Fruit fly (Drosophila melanogaster) whole organism, embryonic: ENCODE measurements around the gene Vha16-2.

Source experiments
- Abd-B ChIP-seq: fragments of 200-800 bp; sonication (Bioruptor generic); optimal IDR thresholded peaks from 2 replicates; lab custom pipeline; 2018; ENCODE audit warnings: missing biosample characterization, mild to moderate bottlenecking, missing genetic modification characterization, moderate library complexity
- Ada2b ChIP-seq: fragments of 200-800 bp; sonication (Bioruptor generic); IDR thresholded peaks from 2 replicates; pipeline ENCODE4 v1.3.6; 2022; ENCODE audit warnings: missing biosample characterization, missing genetic modification characterization
- CG10431 ChIP-seq: fragments of 200-800 bp; sonication (Bioruptor generic); optimal IDR thresholded peaks from 3 replicates; lab custom pipeline; 2018; ENCODE audit warnings: missing biosample characterization, mild to moderate bottlenecking, missing genetic modification characterization
- CG12155 ChIP-seq: fragments of 200-800 bp; sonication (Bioruptor generic); optimal IDR thresholded peaks from 3 replicates; lab custom pipeline; 2016; ENCODE audit warnings: missing biosample characterization, missing genetic modification characterization
- CG12769 ChIP-seq: fragments of 200-800 bp; sonication (Bioruptor generic); optimal IDR thresholded peaks from 2 replicates; lab custom pipeline; 2019; ENCODE audit warnings: missing biosample characterization, mild to moderate bottlenecking, missing genetic modification characterization, moderate library complexity
- CG13123 ChIP-seq: fragments of 200-800 bp; sonication (Bioruptor generic); optimal IDR thresholded peaks from 2 replicates; lab custom pipeline; 2016; ENCODE audit warnings: missing biosample characterization, missing genetic modification characterization
- CG13894 ChIP-seq: fragments of 200-800 bp; sonication (Bioruptor generic); optimal IDR thresholded peaks from 3 replicates; lab custom pipeline; 2018; ENCODE audit warnings: missing biosample characterization, mild to moderate bottlenecking, missing genetic modification characterization, moderate library complexity
- CG15269 ChIP-seq: fragments of 200-800 bp; sonication (Bioruptor generic); optimal IDR thresholded peaks from 2 replicates; lab custom pipeline; 2018; ENCODE audit warnings: missing biosample characterization, mild to moderate bottlenecking, missing genetic modification characterization, moderate library complexity
- CG15514 ChIP-seq: fragments of 200-800 bp; sonication (Bioruptor generic); optimal IDR thresholded peaks from 3 replicates; lab custom pipeline; 2017; ENCODE audit warnings: missing biosample characterization, missing genetic modification characterization, mild to moderate bottlenecking, moderate library complexity, missing genetic modification reagents
- CG17802 ChIP-seq: fragments of 200-800 bp; sonication (Bioruptor generic); optimal IDR thresholded peaks from 2 replicates; lab custom pipeline; 2018; ENCODE audit warnings: missing biosample characterization, mild to moderate bottlenecking, missing genetic modification characterization, moderate library complexity
- CG17829 ChIP-seq: fragments of 200-800 bp; optimal IDR thresholded peaks from 2 replicates; lab custom pipeline; 2019; ENCODE audit warnings: missing biosample characterization, mild to moderate bottlenecking, missing genetic modification characterization, moderate library complexity
- CG2889 ChIP-seq: fragments of 200-800 bp; sonication (Bioruptor generic); IDR thresholded peaks from 3 replicates; pipeline ENCODE4 v1.3.6; 2022; ENCODE audit warnings: missing biosample characterization, missing genetic modification characterization
- CG30403 ChIP-seq: fragments of 200-800 bp; sonication (Bioruptor generic); optimal IDR thresholded peaks from 3 replicates; lab custom pipeline; 2016; ENCODE audit warnings: missing biosample characterization, missing genetic modification characterization
- CG3163 ChIP-seq: fragments of 200-800 bp; sonication (Bioruptor generic); optimal IDR thresholded peaks from 3 replicates; lab custom pipeline; 2016; ENCODE audit warnings: missing biosample characterization, missing genetic modification characterization
- CG4404 ChIP-seq: fragments of 200-800 bp; sonication (Bioruptor generic); IDR thresholded peaks from 2 replicates; pipeline ENCODE4 v1.3.6; 2022; ENCODE audit warnings: missing biosample characterization, missing genetic modification characterization
- CG6689 ChIP-seq: fragments of 200-800 bp; sonication (Bioruptor generic); IDR thresholded peaks from 2 replicates; pipeline ENCODE4 v1.3.6; 2022; ENCODE audit warnings: missing biosample characterization, missing genetic modification characterization
- CG7556 ChIP-seq: fragments of 200-800 bp; sonication (Bioruptor generic); optimal IDR thresholded peaks from 2 replicates; lab custom pipeline; 2017; ENCODE audit warnings: missing biosample characterization, mild to moderate bottlenecking, missing genetic modification characterization
- CG9437 ChIP-seq: fragments of 200-800 bp; sonication (Bioruptor generic); optimal IDR thresholded peaks from 2 replicates; lab custom pipeline; 2018; ENCODE audit warnings: missing biosample characterization, mild to moderate bottlenecking, missing genetic modification characterization
- CHES-1-like ChIP-seq: fragments of 200-800 bp; sonication (Bioruptor generic); optimal IDR thresholded peaks from 2 replicates; lab custom pipeline; 2016; ENCODE audit warnings: missing biosample characterization, missing genetic modification characterization
- Dip2 ChIP-seq: fragments of 200-800 bp; sonication (Bioruptor generic); IDR thresholded peaks from 2 replicates; pipeline ENCODE4 v1.3.6; 2022; ENCODE audit warnings: missing biosample characterization, missing genetic modification characterization
- Drgx ChIP-seq: fragments of 200-800 bp; sonication (Bioruptor generic); IDR thresholded peaks from 2 replicates; pipeline ENCODE4 v1.3.6; 2022; ENCODE audit warnings: missing biosample characterization, missing genetic modification characterization
- E2f1 ChIP-seq: fragments of 200-800 bp; sonication (Bioruptor generic); IDR thresholded peaks from 2 replicates; pipeline ENCODE4 v1.3.6; 2022; ENCODE audit warnings: missing biosample characterization, missing genetic modification characterization
- Ets97D ChIP-seq: fragments of 200-800 bp; sonication (Bioruptor generic); optimal IDR thresholded peaks from 3 replicates; lab custom pipeline; 2016; ENCODE audit warnings: missing biosample characterization, missing genetic modification characterization
- Fer3 ChIP-seq: fragments of 200-800 bp; sonication (Bioruptor generic); optimal IDR thresholded peaks from 2 replicates; lab custom pipeline; 2018; ENCODE audit warnings: missing biosample characterization, mild to moderate bottlenecking, missing genetic modification characterization, moderate library complexity
- Hand ChIP-seq: fragments of 200-800 bp; sonication (Bioruptor generic); optimal IDR thresholded peaks from 2 replicates; lab custom pipeline; 2017; ENCODE audit warnings: mild to moderate bottlenecking, missing biosample characterization, missing genetic modification reagents, missing genetic modification characterization
- Hr39 ChIP-seq: fragments of >200 bp; optimal IDR thresholded peaks from 2 replicates; lab custom pipeline; 2017
- Mes4 ChIP-seq: fragments of 200-800 bp; sonication (Bioruptor generic); optimal IDR thresholded peaks from 2 replicates; lab custom pipeline; 2016; ENCODE audit warnings: missing biosample characterization, missing genetic modification characterization
- NFAT ChIP-seq: fragments of 200-800 bp; sonication (Bioruptor generic); IDR thresholded peaks from 2 replicates; pipeline ENCODE4 v1.3.6; 2022; ENCODE audit warnings: missing biosample characterization, missing genetic modification characterization
- Pdp1 ChIP-seq, 2 experiments: fragments of 200-800 bp; sonication (Bioruptor generic); optimal IDR thresholded peaks; 3 replicates each; lab custom pipeline; 2016; ENCODE audit warnings: missing biosample characterization in 2 of 2, missing genetic modification characterization in 2 of 2, mild to moderate bottlenecking in 1 of 2, moderate library complexity in 1 of 2
- TFAM ChIP-seq: fragments of 200-800 bp; sonication (Bioruptor generic); optimal IDR thresholded peaks from 2 replicates; lab custom pipeline; 2017; ENCODE audit warnings: missing biosample characterization, missing genetic modification characterization, inconsistent platforms
- YL-1 ChIP-seq: fragments of 200-800 bp; sonication (Bioruptor generic); optimal IDR thresholded peaks from 3 replicates; lab custom pipeline; 2017; ENCODE audit warnings: missing biosample characterization, mild to moderate bottlenecking, missing genetic modification characterization
- chn ChIP-seq: fragments of 200-800 bp; sonication (Bioruptor generic); optimal IDR thresholded peaks from 2 replicates; lab custom pipeline; 2016; ENCODE audit warnings: missing biosample characterization, missing genetic modification characterization
- crol ChIP-seq: fragments of 200-800 bp; sonication (Bioruptor generic); IDR thresholded peaks from 2 replicates; pipeline ENCODE4 v1.3.6; 2022; ENCODE audit warnings: missing biosample characterization, missing genetic modification characterization
- dm ChIP-seq: fragments of 200-800 bp; sonication (Bioruptor generic); optimal IDR thresholded peaks from 3 replicates; lab custom pipeline; 2016; ENCODE audit warnings: missing biosample characterization, missing genetic modification characterization
- esg ChIP-seq: fragments of 200-800 bp; sonication (Bioruptor generic); conservative IDR thresholded peaks from 2 replicates; pipeline ENCODE4 v1.3.6; 2022; ENCODE audit warnings: missing biosample characterization, missing genetic modification characterization
- ewg ChIP-seq: fragments of 200-800 bp; sonication (Bioruptor generic); optimal IDR thresholded peaks from 3 replicates; lab custom pipeline; 2017; ENCODE audit warnings: mild to moderate bottlenecking, missing biosample characterization, missing genetic modification reagents, missing genetic modification characterization
- fd3F ChIP-seq: fragments of 200-800 bp; sonication (Bioruptor generic); optimal IDR thresholded peaks from 2 replicates; lab custom pipeline; 2018; ENCODE audit warnings: missing biosample characterization, mild to moderate bottlenecking, missing genetic modification characterization, moderate library complexity
- h ChIP-seq: fragments of >200 bp; optimal IDR thresholded peaks from 2 replicates; lab custom pipeline; 2017
- hkb ChIP-seq, 2 experiments: fragments of 200-800 bp in 1 of 2; fragments of >200 bp in 1 of 2; sonication (Bioruptor generic) in 1 of 2; IDR thresholded peaks in 1 of 2; optimal IDR thresholded peaks in 1 of 2; 2 replicates each; pipeline versions ENCODE4 v1.3.6 to Lab custom; 2017 to 2022; ENCODE audit warnings: missing biosample characterization in 1 of 2, missing genetic modification characterization in 1 of 2
- ind ChIP-seq: fragments of 200-800 bp; sonication (Bioruptor generic); optimal IDR thresholded peaks from 3 replicates; lab custom pipeline; 2016; ENCODE audit warnings: missing biosample characterization, missing genetic modification characterization
- jumu ChIP-seq: fragments of 200-800 bp; sonication (Bioruptor generic); optimal IDR thresholded peaks from 3 replicates; lab custom pipeline; 2016; ENCODE audit warnings: missing biosample characterization, missing genetic modification characterization
- kah ChIP-seq: fragments of 200-800 bp; sonication (Bioruptor generic); optimal IDR thresholded peaks from 2 replicates; lab custom pipeline; 2018; ENCODE audit warnings: missing biosample characterization, mild to moderate bottlenecking, missing genetic modification characterization
- oc ChIP-seq: fragments of 200-800 bp; sonication (Bioruptor generic); optimal IDR thresholded peaks from 2 replicates; lab custom pipeline; 2018; ENCODE audit warnings: missing biosample characterization, mild to moderate bottlenecking, missing genetic modification characterization, moderate library complexity
- pan ChIP-seq, 4 experiments: fragments of >200 bp in 3 of 4; fragments of 200-800 bp in 1 of 4; sonication (Bioruptor generic) in 1 of 4; optimal IDR thresholded peaks in 3 of 4; IDR thresholded peaks in 1 of 4; 2 replicates each; pipeline versions ENCODE4 v1.3.6 to Lab custom; 2017 to 2022; ENCODE audit warnings: missing biosample characterization in 2 of 4, missing genetic modification characterization in 2 of 4, mixed read lengths in 1 of 4
- pum ChIP-seq: fragments of 200-800 bp; sonication (Bioruptor generic); optimal IDR thresholded peaks from 2 replicates; lab custom pipeline; 2016; ENCODE audit warnings: missing biosample characterization, missing genetic modification characterization
- sens ChIP-seq: fragments of 200-800 bp; sonication (Bioruptor generic); peaks from one replicate; lab custom pipeline; 2016; ENCODE audit warnings: missing biosample characterization, missing genetic modification characterization
- stc ChIP-seq: fragments of 200-800 bp; sonication (Bioruptor generic); IDR thresholded peaks from 2 replicates; pipeline ENCODE4 v1.3.6; 2022; ENCODE audit warnings: missing biosample characterization, missing genetic modification characterization
- tup ChIP-seq: fragments of 200-800 bp; sonication (Bioruptor generic); optimal IDR thresholded peaks from 2 replicates; lab custom pipeline; 2016; ENCODE audit warnings: missing biosample characterization, mild to moderate bottlenecking, missing genetic modification characterization, moderate library complexity
- tx ChIP-seq: fragments of 200-800 bp; sonication (Bioruptor generic); optimal IDR thresholded peaks from 2 replicates; lab custom pipeline; 2016; ENCODE audit warnings: missing biosample characterization, missing genetic modification characterization
- zf30C ChIP-seq: fragments of 200-800 bp; sonication (Bioruptor generic); optimal IDR thresholded peaks from 3 replicates; lab custom pipeline; 2018; ENCODE audit warnings: missing biosample characterization, mild to moderate bottlenecking, missing genetic modification characterization

Gene Vha16-2

dm6 chr3L:11483135-11483534 is 8.4 kb downstream of the Vha16-2 start (continued):
- TF ChIP-seq Pdp1 (GFP tag; optimal IDR thresholded peaks at IDR 0.05; lab: Kevin White, UChicago) (peak; percentile 7 to 40), tx (GFP tag; lab: Kevin White, UChicago) (peak; percentile 32), CG6689 (GFP tag; lab: Robert Waterston, UW) (peak; percentile 51; the same call in 1 of the 2 replicates), CG13123 (GFP tag; lab: Kevin White, UChicago) (no peak), Ets97D (GFP tag; lab: Kevin White, UChicago) (no peak), ewg (GFP tag; lab: Kevin White, UChicago) (peak; percentile 9), NFAT (GFP tag; lab: Robert Waterston, UW) (0 out of 2 replicates have a peak, but pooled peaks have one; percentile 2), CG17802 (peak; percentile 12), oc (tag; lab: Kevin White, UChicago) (no peak), Mes4 (GFP tag; lab: Kevin White, UChicago) (peak; percentile 27), chn (peak; percentile 53), hkb (optimal IDR thresholded peaks at IDR 0.05; lab: Kevin White, UChicago) (no peak), hkb (GFP tag; IDR thresholded peaks at IDR 0.05; lab: Robert Waterston, UW) (peak; percentile 33; the same call in 1 of the 2 replicates), esg (0 out of 2 replicates have a peak, but pooled peaks have one; percentile 36), CG7556 (GFP tag; lab: Kevin White, UChicago) (peak; percentile 64), Hand (GFP tag; lab: Kevin White, UChicago) (peak; percentile 2), Fer3 (tag; lab: Kevin White, UChicago) (peak; percentile 2), Abd-B (GFP tag; lab: Kevin White, UChicago) (peak; percentile 34), jumu (no peak), fd3F (GFP tag; lab: Kevin White, UChicago) (no peak), CG15514 (GFP tag; lab: Kevin White, UChicago) (peak; percentile 17), CG10431 (GFP tag; lab: Kevin White, UChicago) (peak; percentile 98), CG13894 (tag; lab: Kevin White, UChicago) (no peak), kah (GFP tag; lab: Kevin White, UChicago) (no peak), TFAM (GFP tag; lab: Kevin White, UChicago) (no peak), tup (GFP tag; lab: Kevin White, UChicago) (no peak), YL-1 (GFP tag; lab: Kevin White, UChicago) (no peak), Drgx (GFP tag; lab: Robert Waterston, UW) (peak; percentile 34; the same call in 1 of the 2 replicates), CHES-1-like (GFP tag; lab: Kevin White, UChicago) (peak; percentile 28), CG2889 (GFP tag; lab: Robert Waterston, UW) (no peak), Hr39 (lab: Kevin White, UChicago) (no peak), CG12769 (no peak), CG30403 (GFP tag; lab: Kevin White, UChicago) (peak; percentile 57), CG12155 (GFP tag; lab: Kevin White, UChicago) (peak; percentile 2), CG17829 (tag; lab: Kevin White, UChicago) (peak; percentile 55), Dip2 (no peak), pum (GFP tag; lab: Kevin White, UChicago) (peak; percentile 33), sens (GFP tag; lab: Kevin White, UChicago) (peak; percentile 79), CG4404 (GFP tag; lab: Robert Waterston, UW) (peak; percentile 39; the same call in 1 of the 2 replicates), pan (optimal IDR thresholded peaks at IDR 0.05; lab: Kevin White, UChicago) (no peak), pan (GFP tag; optimal IDR thresholded peaks at IDR 0.05 in 1 of 2, IDR thresholded peaks at IDR 0.05 in 1 of 2) (peak in 1 of 2 experiments; percentile 23), CG9437 (GFP tag; lab: Kevin White, UChicago) (peak; percentile 38), h (lab: Kevin White, UChicago) (no peak), crol (GFP tag; lab: Robert Waterston, UW) (no peak), stc (GFP tag; lab: Robert Waterston, UW) (no peak; the same call in 1 of the 2 replicates), ind (GFP tag; lab: Kevin White, UChicago) (peak; percentile 8), dm (no peak), CG15269 (peak; percentile 42), zf30C (GFP tag; lab: Kevin White, UChicago) (no peak), Ada2b (GFP tag; lab: Robert Waterston, UW) (0 out of 2 replicates have a peak, but pooled peaks have one; percentile 27), E2f1 (peak; percentile 43; the same call in 1 of the 2 replicates), CG3163 (GFP tag; lab: Kevin White, UChicago) (no peak)
